Worm (Caenorhabditis elegans) whole organism, young adult: ENCODE measurements around the gene inx-18.

Experiments
- B0019.2 ChIP-seq: fragments of 200-800 bp; sonication (Bioruptor generic); conservative IDR thresholded peaks from 2 replicates; pipeline ENCODE4 v1.3.6; 2022; ENCODE audit warnings: missing genetic modification reagents, missing genetic modification characterization, missing compliant biosample characterization
- C17E4.6 ChIP-seq: fragments of 200-800 bp; sonication (Bioruptor generic); IDR thresholded peaks from 2 replicates; pipeline ENCODE4 v1.3.6; 2022; ENCODE audit warnings: missing genetic modification reagents, missing genetic modification characterization, missing compliant biosample characterization
- D2030.7 ChIP-seq: fragments of 200-800 bp; sonication (Bioruptor generic); IDR thresholded peaks from 2 replicates; pipeline ENCODE4 v1.3.6; 2022; ENCODE audit warnings: missing genetic modification reagents, missing genetic modification characterization, missing compliant biosample characterization
- F10E7.11 ChIP-seq: sonication (generic microtip); optimal IDR thresholded peaks from 2 replicates; lab custom pipeline; 2017; ENCODE audit warnings: mild to moderate bottlenecking, missing genetic modification characterization, moderate library complexity, missing compliant biosample characterization
- F39B2.1 ChIP-seq: fragments of 200-800 bp; sonication (Bioruptor generic); IDR thresholded peaks from 2 replicates; pipeline ENCODE4 v1.3.6; 2022; ENCODE audit warnings: missing genetic modification reagents, missing genetic modification characterization, missing compliant biosample characterization
- K12H6.12 ChIP-seq: fragments of 200-800 bp; sonication (Bioruptor generic); optimal IDR thresholded peaks from 2 replicates; lab custom pipeline; 2018; ENCODE audit warnings: mild to moderate bottlenecking, missing genetic modification characterization, missing compliant biosample characterization
- Y56A3A.18 ChIP-seq: fragments of 200-800 bp; sonication (Bioruptor generic); IDR thresholded peaks from 2 replicates; pipeline ENCODE4 v1.3.6; 2022; ENCODE audit warnings: missing genetic modification reagents, missing genetic modification characterization, missing compliant biosample characterization
- ZK185.1 ChIP-seq: sonication (generic microtip); optimal IDR thresholded peaks from 2 replicates; lab custom pipeline; 2016; ENCODE audit warnings: mild to moderate bottlenecking, missing genetic modification characterization, missing compliant biosample characterization; ENCODE audit not compliant: poor library complexity, severe bottlenecking
- aptf-2 ChIP-seq: fragments of 200-800 bp; sonication (Bioruptor generic); conservative IDR thresholded peaks from 2 replicates; pipeline ENCODE4 v1.3.6; 2022; ENCODE audit warnings: missing genetic modification reagents, missing genetic modification characterization, missing compliant biosample characterization
- aptf-3 ChIP-seq: fragments of 200-800 bp; sonication (Bioruptor generic); IDR thresholded peaks from 2 replicates; pipeline ENCODE4 v1.3.6; 2022; ENCODE audit warnings: missing genetic modification characterization, missing compliant biosample characterization
- attf-6 ChIP-seq: fragments of 200-800 bp; sonication (Bioruptor generic); IDR thresholded peaks from 2 replicates; pipeline ENCODE4 v1.3.6; 2022; ENCODE audit warnings: missing genetic modification reagents, missing genetic modification characterization, missing compliant biosample characterization
- bed-1 ChIP-seq: fragments of 200-800 bp; sonication (Bioruptor generic); IDR thresholded peaks from 2 replicates; pipeline ENCODE4 v1.3.6; 2022; ENCODE audit warnings: missing genetic modification reagents, missing genetic modification characterization, missing compliant biosample characterization
- ceh-100 ChIP-seq: fragments of 200-800 bp; sonication (Bioruptor generic); IDR thresholded peaks from 2 replicates; pipeline ENCODE4 v1.3.6; 2022; ENCODE audit warnings: missing genetic modification reagents, missing genetic modification characterization, missing compliant biosample characterization
- ceh-27 ChIP-seq: fragments of 200-800 bp; sonication (Bioruptor generic); optimal IDR thresholded peaks from 2 replicates; lab custom pipeline; 2018; ENCODE audit warnings: mild to moderate bottlenecking, missing genetic modification characterization, moderate library complexity, missing compliant biosample characterization
- ceh-40 ChIP-seq: fragments of 200-800 bp; sonication (Bioruptor generic); IDR thresholded peaks from 2 replicates; pipeline ENCODE4 v1.3.6; 2022; ENCODE audit warnings: missing genetic modification characterization, missing compliant biosample characterization
- die-1 ChIP-seq: sonication (generic microtip); optimal IDR thresholded peaks from 2 replicates; lab custom pipeline; 2016; ENCODE audit warnings: missing genotype, mild to moderate bottlenecking, missing genetic modification characterization, missing compliant biosample characterization
- dpl-1 ChIP-seq: fragments of 150-350 bp; optimal IDR thresholded peaks from 2 replicates; lab custom pipeline; 2014; ENCODE audit warnings: missing biosample characterization, missing genetic modification reagents, missing genetic modification characterization
- egl-18 ChIP-seq: fragments of 200-800 bp; sonication (Bioruptor generic); IDR thresholded peaks from 2 replicates; pipeline ENCODE4 v1.3.6; 2022; ENCODE audit warnings: missing genetic modification reagents, missing genetic modification characterization, missing compliant biosample characterization
- egrh-3 ChIP-seq: fragments of 200-800 bp; sonication (Bioruptor generic); IDR thresholded peaks from 2 replicates; pipeline ENCODE4 v1.3.6; 2022; ENCODE audit warnings: missing genetic modification reagents, missing genetic modification characterization, missing compliant biosample characterization
- ekl-4 ChIP-seq: fragments of 200-800 bp; sonication (Bioruptor generic); IDR thresholded peaks from 2 replicates; pipeline ENCODE4 v1.3.6; 2022; ENCODE audit warnings: missing genetic modification reagents, missing genetic modification characterization, missing compliant biosample characterization
- fkh-3 ChIP-seq: sonication (generic microtip); optimal IDR thresholded peaks from 2 replicates; lab custom pipeline; 2016; ENCODE audit warnings: mild to moderate bottlenecking, missing genetic modification characterization, missing compliant biosample characterization
- hlh-12 ChIP-seq: sonication (generic microtip); optimal IDR thresholded peaks from 2 replicates; lab custom pipeline; 2016; ENCODE audit warnings: missing genetic modification characterization, missing compliant biosample characterization
- hlh-26 ChIP-seq: fragments of 200-800 bp; sonication (Bioruptor generic); conservative IDR thresholded peaks from 2 replicates; pipeline ENCODE4 v1.3.6; 2022; ENCODE audit warnings: missing genetic modification reagents, missing genetic modification characterization, missing compliant biosample characterization
- hmg-1.2 ChIP-seq: fragments of 200-800 bp; sonication (Bioruptor generic); IDR thresholded peaks from 2 replicates; pipeline ENCODE4 v1.3.6; 2022; ENCODE audit warnings: missing genetic modification reagents, missing genetic modification characterization, missing compliant biosample characterization
- let-526 ChIP-seq: fragments of 200-800 bp; sonication (Bioruptor generic); IDR thresholded peaks from 2 replicates; pipeline ENCODE4 v1.3.6; 2022; ENCODE audit warnings: missing genetic modification reagents, missing genetic modification characterization, missing compliant biosample characterization
- madf-6 ChIP-seq: fragments of 200-800 bp; sonication (Bioruptor generic); IDR thresholded peaks from 2 replicates; pipeline ENCODE4 v1.3.6; 2022; ENCODE audit warnings: missing genetic modification reagents, missing genetic modification characterization, missing compliant biosample characterization
- mes-4 ChIP-seq: sonication (generic microtip); optimal IDR thresholded peaks from 2 replicates; lab custom pipeline; 2016; ENCODE audit warnings: missing genotype, missing genetic modification characterization, missing compliant biosample characterization
- nfya-1 ChIP-seq: sonication (generic microtip); optimal IDR thresholded peaks from 2 replicates; lab custom pipeline; 2017; ENCODE audit warnings: antibody characterized with exemption, missing compliant biosample characterization, missing genetic modification characterization, borderline replicate concordance; ENCODE audit not compliant: insufficient read depth
- nhr-120 ChIP-seq: fragments of 200-800 bp; sonication (Bioruptor generic); IDR thresholded peaks from 2 replicates; pipeline ENCODE4 v1.3.6; 2022; ENCODE audit warnings: missing genetic modification characterization, missing compliant biosample characterization
- nhr-179 ChIP-seq: sonication (generic microtip); optimal IDR thresholded peaks from 2 replicates; lab custom pipeline; 2016; ENCODE audit warnings: mild to moderate bottlenecking, missing genetic modification characterization, missing compliant biosample characterization
- nhr-80 ChIP-seq: sonication (generic microtip); optimal IDR thresholded peaks from 2 replicates; lab custom pipeline; 2016; ENCODE audit warnings: missing genetic modification characterization, missing compliant biosample characterization
- pbrm-1 ChIP-seq: fragments of 200-800 bp; sonication (Bioruptor generic); IDR thresholded peaks from 2 replicates; pipeline ENCODE4 v1.3.6; 2022; ENCODE audit warnings: missing genetic modification reagents, missing genetic modification characterization, missing compliant biosample characterization
- pha-4 ChIP-seq: fragments of 150-350 bp; sonication (generic microtip); optimal IDR thresholded peaks from 2 replicates; lab custom pipeline; 2014; ENCODE audit warnings: missing biosample characterization, missing genetic modification reagents, missing genetic modification characterization
- sdz-38 ChIP-seq: sonication (generic microtip); optimal IDR thresholded peaks from 2 replicates; lab custom pipeline; 2016; ENCODE audit warnings: missing genotype, missing genetic modification characterization, missing compliant biosample characterization
- snpc-3.4 ChIP-seq: sonication (generic microtip); optimal IDR thresholded peaks from 2 replicates; lab custom pipeline; 2017; ENCODE audit warnings: missing genetic modification characterization, mild to moderate bottlenecking, missing compliant biosample characterization, antibody characterized with exemption, moderate library complexity, missing genotype, missing genetic modification reagents
- somi-1 ChIP-seq: fragments of 200-800 bp; sonication (Bioruptor generic); optimal IDR thresholded peaks from 2 replicates; lab custom pipeline; 2018; ENCODE audit warnings: mild to moderate bottlenecking, missing genetic modification characterization, missing compliant biosample characterization
- sptf-2 ChIP-seq: fragments of 200-800 bp; sonication (Bioruptor generic); optimal IDR thresholded peaks from 2 replicates; lab custom pipeline; 2018; ENCODE audit warnings: mild to moderate bottlenecking, missing genetic modification characterization, missing compliant biosample characterization
- tbx-9 ChIP-seq: sonication (generic microtip); optimal IDR thresholded peaks from 2 replicates; lab custom pipeline; 2016; ENCODE audit warnings: borderline replicate concordance, missing genetic modification characterization, inconsistent platforms, missing compliant biosample characterization
- zfh-2 ChIP-seq: fragments of 200-800 bp; sonication (Bioruptor generic); conservative IDR thresholded peaks from 2 replicates; pipeline ENCODE4 v1.3.6; 2022; ENCODE audit warnings: missing genetic modification reagents, missing genetic modification characterization, missing compliant biosample characterization
- ztf-18 ChIP-seq: sonication (generic microtip); optimal IDR thresholded peaks from 2 replicates; lab custom pipeline; 2016; ENCODE audit warnings: missing genotype, mild to moderate bottlenecking, missing genetic modification characterization, missing compliant biosample characterization

The inx-18 gene

ce11 chrIV:620324-620723, 14.2 kb downstream of the inx-18 start (continued):
- TF ChIP-seq ekl-4 (peak; percentile 39), C17E4.6 (GFP tag; lab: Robert Waterston, UW) (no peak), egrh-3 (GFP tag; lab: Robert Waterston, UW) (no peak), hmg-1.2 (GFP tag; lab: Robert Waterston, UW) (peak; percentile 70), hlh-12 (tag; lab: Kevin White, UChicago) (peak; percentile 45), sptf-2 (GFP tag; lab: Kevin White, UChicago) (no peak), pbrm-1 (peak; percentile 67; the same call in 1 of the 2 replicates), die-1 (peak; percentile 50), F10E7.11 (tag; lab: Kevin White, UChicago) (no peak), nfya-1 (tag; lab: Kevin White, UChicago) (no peak), somi-1 (GFP tag; lab: Kevin White, UChicago) (no peak), nhr-179 (tag; lab: Kevin White, UChicago) (no peak), mes-4 (tag; lab: Kevin White, UChicago) (peak; percentile 13), ceh-40 (peak; percentile 83; the same call in 1 of the 2 replicates), nhr-80 (tag; lab: Kevin White, UChicago) (no peak), dpl-1 (no peak), D2030.7 (GFP tag; lab: Robert Waterston, UW) (peak; percentile 57), tbx-9 (tag; lab: Kevin White, UChicago) (no peak), ceh-100 (GFP tag; lab: Robert Waterston, UW) (0 out of 2 replicates have a peak, but pooled peaks have one; percentile 26), ztf-18 (peak; percentile 39), sdz-38 (tag; lab: Kevin White, UChicago) (no peak), egl-18 (GFP tag; lab: Robert Waterston, UW) (no peak), K12H6.12 (tag; lab: Kevin White, UChicago) (peak; percentile 13), let-526 (GFP tag; lab: Robert Waterston, UW) (0 out of 2 replicates have a peak, but pooled peaks have one; percentile 17)

ce11 chrIV:622989-623388, 16.8 kb downstream of the inx-18 start:
- TF ChIP-seq nhr-120, result no peak
- TF ChIP-seq let-526 (GFP tag; lab: Robert Waterston, UW), result no peak
- no peak for TF ChIP-seq pha-4
- TF ChIP-seq B0019.2 (GFP tag; lab: Robert Waterston, UW), result no peak
- no peak for TF ChIP-seq ceh-40
- TF ChIP-seq F39B2.1, result no peak
- no peak for TF ChIP-seq fkh-3 (tag; lab: Kevin White, UChicago)
- no peak for TF ChIP-seq aptf-2
- TF ChIP-seq nhr-80 (tag; lab: Kevin White, UChicago), result no peak
- no peak for TF ChIP-seq Y56A3A.18
- TF ChIP-seq ceh-27 (GFP tag; lab: Kevin White, UChicago), result no peak
- no peak for TF ChIP-seq ZK185.1 (tag; lab: Kevin White, UChicago)
- no peak for TF ChIP-seq hlh-26 (GFP tag; lab: Robert Waterston, UW)
- no peak for TF ChIP-seq pbrm-1
- no peak for TF ChIP-seq nhr-179 (tag; lab: Kevin White, UChicago)
- TF ChIP-seq hmg-1.2 (GFP tag; lab: Robert Waterston, UW), result no peak
- no peak for TF ChIP-seq bed-1 (GFP tag; lab: Robert Waterston, UW)
- no peak for TF ChIP-seq snpc-3.4 (tag; lab: Kevin White, UChicago)
- TF ChIP-seq madf-6 (GFP tag; lab: Robert Waterston, UW), result no peak

DNA sequence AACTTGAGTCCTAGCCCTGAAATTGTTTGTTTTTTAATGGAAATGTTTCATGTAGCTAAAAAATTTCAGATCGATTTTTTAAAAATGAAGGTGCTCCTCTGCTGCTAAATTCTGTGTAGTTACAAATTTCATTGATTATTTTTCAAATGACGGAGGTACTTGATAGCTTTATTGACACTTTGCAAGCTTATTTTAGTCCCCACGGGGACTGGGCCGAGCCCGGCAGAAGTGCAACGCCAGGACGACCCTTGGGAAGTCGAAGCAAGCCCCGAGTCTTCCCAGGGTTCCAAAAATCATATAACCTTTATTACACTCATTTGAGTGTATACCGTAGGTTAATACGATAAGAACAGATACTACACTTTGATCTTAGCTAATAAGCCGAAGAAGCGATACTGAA, 17.7 kb downstream of the inx-18 start:
- TF ChIP-seq D2030.7 (GFP tag; lab: Robert Waterston, UW) (peak; percentile 37; the same call in 1 of the 2 replicates), attf-6 (GFP tag; lab: Robert Waterston, UW) (peak; percentile 81), aptf-2 (peak; percentile 56; the same call in 1 of the 2 replicates), aptf-3 (0 out of 2 replicates have a peak, but pooled peaks have one; percentile 23), zfh-2 (GFP tag; lab: Robert Waterston, UW) (no peak)
